Worm (Caenorhabditis elegans) whole organism, L2 larva: ENCODE measurements around the gene rpa-1.

Source experiments
- C34F6.9 ChIP-seq: fragments of 150-350 bp; optimal IDR thresholded peaks from 2 replicates; lab custom pipeline; 2014; ENCODE audit warnings: missing biosample characterization, missing genetic modification characterization
- F13H6.1 ChIP-seq: sonication (generic microtip); optimal IDR thresholded peaks from 2 replicates; lab custom pipeline; 2016; ENCODE audit warnings: missing genetic modification characterization, missing compliant biosample characterization
- Y55F3AM.14 ChIP-seq: fragments of 200-800 bp; sonication (Bioruptor generic); optimal IDR thresholded peaks from 2 replicates; lab custom pipeline; 2018; ENCODE audit warnings: mild to moderate bottlenecking, missing genetic modification characterization, missing compliant biosample characterization
- ZK546.5 ChIP-seq: sonication (generic microtip); optimal IDR thresholded peaks from 2 replicates; lab custom pipeline; 2017; ENCODE audit warnings: missing biosample characterization, missing genetic modification characterization
- aly-2 ChIP-seq: fragments of 150-350 bp; optimal IDR thresholded peaks from 2 replicates; lab custom pipeline; 2014; ENCODE audit warnings: missing biosample characterization, missing genetic modification characterization
- ama-1 ChIP-seq: fragments of 150-350 bp; optimal IDR thresholded peaks from 2 replicates; lab custom pipeline; 2018; ENCODE audit warnings: inconsistent platforms
- ceh-16 ChIP-seq: fragments of 150-350 bp; optimal IDR thresholded peaks from 2 replicates; lab custom pipeline; 2014; ENCODE audit warnings: missing biosample characterization, missing genetic modification characterization
- ceh-82 ChIP-seq: fragments of 150-350 bp; optimal IDR thresholded peaks from 2 replicates; lab custom pipeline; 2014; ENCODE audit warnings: missing biosample characterization, missing genetic modification characterization
- crh-2 ChIP-seq: sonication (generic microtip); optimal IDR thresholded peaks from 2 replicates; lab custom pipeline; 2017; ENCODE audit warnings: missing biosample characterization, missing genetic modification characterization
- dmd-4 ChIP-seq: sonication (generic microtip); optimal IDR thresholded peaks from 2 replicates; lab custom pipeline; 2017; ENCODE audit warnings: missing biosample characterization, missing genetic modification characterization
- egl-27 ChIP-seq: sonication (generic microtip); optimal IDR thresholded peaks from 3 replicates; lab custom pipeline; 2017; ENCODE audit warnings: missing biosample characterization, missing genetic modification reagents, missing genetic modification characterization
- elt-1 ChIP-seq: fragments of 150-350 bp; optimal IDR thresholded peaks from 2 replicates; lab custom pipeline; 2014; ENCODE audit warnings: missing biosample characterization, missing genetic modification characterization
- elt-3 ChIP-seq: sonication (generic microtip); optimal IDR thresholded peaks from 2 replicates; lab custom pipeline; 2017; ENCODE audit warnings: missing biosample characterization, missing genetic modification characterization
- gmeb-1 ChIP-seq: fragments of 150-350 bp; optimal IDR thresholded peaks from 2 replicates; lab custom pipeline; 2014; ENCODE audit warnings: missing biosample characterization, missing genetic modification characterization
- lin-11 ChIP-seq: fragments of 150-350 bp; sonication (generic microtip); optimal IDR thresholded peaks from 2 replicates; lab custom pipeline; 2014; ENCODE audit warnings: missing biosample characterization, missing genetic modification characterization, inconsistent platforms, mixed read lengths
- lin-39 ChIP-seq: fragments of 150-350 bp; optimal IDR thresholded peaks from 2 replicates; lab custom pipeline; 2014; ENCODE audit warnings: missing biosample characterization, missing genetic modification reagents, missing genetic modification characterization
- lsy-2 ChIP-seq, 2 experiments: fragments of 150-350 bp in 1 of 2; sonication (generic microtip) in 1 of 2; optimal IDR thresholded peaks; 2 replicates each; lab custom pipeline; 2014 to 2017; ENCODE audit warnings: missing biosample characterization in 2 of 2, missing genetic modification characterization in 2 of 2
- mab-5 ChIP-seq: fragments of 150-350 bp; optimal IDR thresholded peaks from 2 replicates; lab custom pipeline; 2014; ENCODE audit warnings: missing biosample characterization, missing genetic modification characterization
- mbf-1 ChIP-seq: sonication (generic microtip); optimal IDR thresholded peaks from 2 replicates; lab custom pipeline; 2017; ENCODE audit warnings: missing biosample characterization, missing genetic modification characterization
- mdl-1 ChIP-seq, 2 experiments: fragments of 150-350 bp in 1 of 2; sonication (generic microtip) in 1 of 2; optimal IDR thresholded peaks; 2 replicates each; lab custom pipeline; 2017; ENCODE audit warnings: missing biosample characterization in 2 of 2, missing genetic modification characterization in 2 of 2
- nhr-11 ChIP-seq: fragments of 150-350 bp; optimal IDR thresholded peaks from 2 replicates; lab custom pipeline; 2014; ENCODE audit warnings: missing biosample characterization, missing genetic modification characterization
- nhr-12 ChIP-seq: fragments of 150-350 bp; optimal IDR thresholded peaks from 2 replicates; lab custom pipeline; 2014; ENCODE audit warnings: missing biosample characterization, missing genetic modification characterization
- nhr-129 ChIP-seq: fragments of 150-350 bp; optimal IDR thresholded peaks from 2 replicates; lab custom pipeline; 2014; ENCODE audit warnings: missing biosample characterization, missing genetic modification characterization
- nhr-23 ChIP-seq: fragments of 150-350 bp; optimal IDR thresholded peaks from 2 replicates; lab custom pipeline; 2014; ENCODE audit warnings: missing biosample characterization, missing genetic modification reagents, missing genetic modification characterization
- nhr-237 ChIP-seq: fragments of 150-350 bp; optimal IDR thresholded peaks from 2 replicates; lab custom pipeline; 2014; ENCODE audit warnings: missing biosample characterization, missing genetic modification characterization
- nhr-25 ChIP-seq: fragments of 150-350 bp; sonication (generic microtip); optimal IDR thresholded peaks from 3 replicates; lab custom pipeline; 2014; ENCODE audit warnings: missing biosample characterization, missing genetic modification characterization
- nhr-6 ChIP-seq: fragments of 150-350 bp; optimal IDR thresholded peaks from 2 replicates; lab custom pipeline; 2014; ENCODE audit warnings: missing biosample characterization, missing genetic modification characterization
- nhr-77 ChIP-seq: fragments of 150-350 bp; optimal IDR thresholded peaks from 2 replicates; lab custom pipeline; 2014; ENCODE audit warnings: missing biosample characterization, missing genetic modification characterization
- sem-4 ChIP-seq: fragments of 150-350 bp; optimal IDR thresholded peaks from 2 replicates; lab custom pipeline; 2014; ENCODE audit warnings: missing biosample characterization, missing genetic modification reagents, missing genetic modification characterization
- skn-1 ChIP-seq: sonication (generic microtip); optimal IDR thresholded peaks from 2 replicates; lab custom pipeline; 2017; ENCODE audit warnings: missing biosample characterization, missing genetic modification characterization
- sma-3 ChIP-seq: sonication (generic microtip); optimal IDR thresholded peaks from 2 replicates; lab custom pipeline; 2016; ENCODE audit warnings: missing genetic modification reagents, missing genetic modification characterization, missing compliant biosample characterization
- sma-9 ChIP-seq, 2 experiments: fragments of 150-350 bp in 1 of 2; sonication (generic microtip) in 1 of 2; optimal IDR thresholded peaks; 2 replicates each; lab custom pipeline; 2014 to 2016; ENCODE audit warnings: missing genetic modification characterization in 2 of 2, mild to moderate bottlenecking in 1 of 2, missing biosample characterization in 1 of 2, missing compliant biosample characterization in 1 of 2, missing genetic modification reagents in 1 of 2, moderate library complexity in 1 of 2
- snpc-4 ChIP-seq: fragments of 150-350 bp; optimal IDR thresholded peaks from 2 replicates; lab custom pipeline; 2014; ENCODE audit warnings: missing biosample characterization, missing genetic modification characterization
- unc-39 ChIP-seq: fragments of 150-350 bp; optimal IDR thresholded peaks from 2 replicates; lab custom pipeline; 2014; ENCODE audit warnings: missing biosample characterization, missing genetic modification characterization
- unc-55 ChIP-seq: fragments of 150-350 bp; sonication (generic microtip); optimal IDR thresholded peaks from 3 replicates; lab custom pipeline; 2014; ENCODE audit warnings: missing biosample characterization, missing genetic modification reagents, missing genetic modification characterization
- zag-1 ChIP-seq: fragments of 150-350 bp; optimal IDR thresholded peaks from 2 replicates; lab custom pipeline; 2014; ENCODE audit warnings: missing biosample characterization, missing genetic modification characterization
- ztf-1 ChIP-seq: fragments of 200-800 bp; sonication (Bioruptor generic); conservative IDR thresholded peaks from 2 replicates; pipeline ENCODE4 v1.3.6; 2022; ENCODE audit warnings: missing genetic modification characterization, missing compliant biosample characterization

rpa-1 gene

ce11 chrII:7708540-7708939, 44.2 kb downstream of the rpa-1 start, which contains the start of gene B0495.9:
TSS of gene B0495.9 (minus strand) at chrII:7708710.
- TF ChIP-seq mab-5 (tag; lab: Kevin White, UChicago) (no peak), F13H6.1 (tag; lab: Kevin White, UChicago) (peak; percentile 51), ceh-16 (no peak), lin-11 (tag; lab: Kevin White, UChicago) (peak; percentile 31), ZK546.5 (tag; lab: Kevin White, UChicago) (no peak), sma-9 (GFP tag; optimal IDR thresholded peaks at IDR 0.05; lab: Kevin White, UChicago) (peak; percentile 14), sma-9 (tag; optimal IDR thresholded peaks at IDR 0.05; lab: Kevin White, UChicago) (no peak), sem-4 (peak; percentile 7), nhr-23 (tag; lab: Kevin White, UChicago) (no peak), C34F6.9 (peak; percentile 44), unc-55 (peak; percentile 68), ztf-1 (GFP tag; lab: Robert Waterston, UW) (no peak), crh-2 (tag; lab: Kevin White, UChicago) (no peak), dmd-4 (tag; lab: Kevin White, UChicago) (no peak), zag-1 (tag; lab: Kevin White, UChicago) (no peak), unc-39 (tag; lab: Kevin White, UChicago) (no peak), nhr-11 (tag; lab: Kevin White, UChicago) (peak; percentile 33), lsy-2 (tag; optimal IDR thresholded peaks at IDR 0.05; lab: Kevin White, UChicago) (peak; percentile 13 to 65), nhr-237 (tag; lab: Kevin White, UChicago) (no peak), nhr-25 (tag; lab: Kevin White, UChicago) (no peak), egl-27 (tag; lab: Kevin White, UChicago) (peak; percentile 19), nhr-12 (no peak), ama-1 (no peak), gmeb-1 (tag; lab: Kevin White, UChicago) (no peak), nhr-129 (tag; lab: Kevin White, UChicago) (peak; percentile 63), ceh-82 (no peak), mdl-1 (tag; optimal IDR thresholded peaks at IDR 0.05; lab: Kevin White, UChicago) (no peak), elt-1 (tag; lab: Kevin White, UChicago) (no peak)

DNA sequence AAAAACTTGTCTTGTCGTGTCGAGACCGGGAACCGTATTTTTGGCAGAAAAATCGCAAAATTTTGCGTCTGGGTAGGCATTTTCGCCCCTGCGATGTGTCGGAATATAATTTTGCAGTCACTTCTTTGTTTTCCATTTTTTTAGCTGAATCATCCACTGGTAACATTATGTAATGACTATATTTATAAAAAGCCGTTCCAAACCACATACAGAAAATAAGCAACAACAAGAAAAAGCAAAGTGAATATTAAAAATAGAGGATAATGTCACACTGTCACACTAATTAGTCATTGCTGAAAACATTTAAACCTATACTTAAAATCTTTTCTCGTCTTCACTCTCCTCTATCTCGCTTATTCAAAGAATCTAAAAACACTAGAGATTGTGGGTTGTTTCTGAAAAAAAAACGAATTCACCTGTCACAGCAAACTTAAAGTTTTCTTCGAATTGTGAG, 44.9 kb downstream of the rpa-1 start, which contains the start of gene sre-1:
sre-1 (plus strand) TSS at position 404 of the 454 bp plus-strand sequence.
- TF ChIP-seq Y55F3AM.14 (GFP tag; lab: Kevin White, UChicago) (no peak), ceh-82 (no peak), C34F6.9 (no peak)

- no peak for TF ChIP-seq sma-3
- TF ChIP-seq lin-11 (tag; lab: Kevin White, UChicago), result no peak
- peak; percentile 76 for TF ChIP-seq C34F6.9
- no peak for TF ChIP-seq ZK546.5 (tag; lab: Kevin White, UChicago)
- no peak for TF ChIP-seq elt-3 (tag; lab: Kevin White, UChicago)
- peak; percentile 27 for TF ChIP-seq unc-55
- no peak for TF ChIP-seq dmd-4 (tag; lab: Kevin White, UChicago)
- TF ChIP-seq nhr-11 (tag; lab: Kevin White, UChicago), result no peak
- TF ChIP-seq snpc-4 (tag; lab: Kevin White, UChicago), result no peak
- no peak for TF ChIP-seq lin-39 (tag; lab: Kevin White, UChicago)
- TF ChIP-seq skn-1, result no peak
- TF ChIP-seq zag-1 (tag; lab: Kevin White, UChicago), result no peak
- no peak for TF ChIP-seq nhr-6 (tag; lab: Kevin White, UChicago)
- TF ChIP-seq nhr-237 (tag; lab: Kevin White, UChicago), result no peak
- TF ChIP-seq aly-2 (tag; lab: Kevin White, UChicago), result no peak
- TF ChIP-seq mbf-1 (tag; lab: Kevin White, UChicago), result no peak
- TF ChIP-seq sma-9 (GFP tag; optimal IDR thresholded peaks at IDR 0.05; lab: Kevin White, UChicago), result peak; percentile 57
- TF ChIP-seq sma-9 (tag; optimal IDR thresholded peaks at IDR 0.05; lab: Kevin White, UChicago), result no peak
- no peak for TF ChIP-seq nhr-77 (tag; lab: Kevin White, UChicago)
- TF ChIP-seq nhr-25 (tag; lab: Kevin White, UChicago), result no peak
- TF ChIP-seq nhr-129 (tag; lab: Kevin White, UChicago), result peak; percentile 29
- peak; percentile 91 for TF ChIP-seq crh-2 (tag; lab: Kevin White, UChicago)
- TF ChIP-seq lsy-2 (tag; optimal IDR thresholded peaks at IDR 0.05; lab: Kevin White, UChicago), result peak in 1 of 2 experiments; percentile 49
Observed at ce11 chrII:7714614-7715186, 50.3 kb downstream of the rpa-1 start.
